Worm (Caenorhabditis elegans): Measurements from ENCODE around the gene nonu-1.

nonu-1 gene

DNA sequence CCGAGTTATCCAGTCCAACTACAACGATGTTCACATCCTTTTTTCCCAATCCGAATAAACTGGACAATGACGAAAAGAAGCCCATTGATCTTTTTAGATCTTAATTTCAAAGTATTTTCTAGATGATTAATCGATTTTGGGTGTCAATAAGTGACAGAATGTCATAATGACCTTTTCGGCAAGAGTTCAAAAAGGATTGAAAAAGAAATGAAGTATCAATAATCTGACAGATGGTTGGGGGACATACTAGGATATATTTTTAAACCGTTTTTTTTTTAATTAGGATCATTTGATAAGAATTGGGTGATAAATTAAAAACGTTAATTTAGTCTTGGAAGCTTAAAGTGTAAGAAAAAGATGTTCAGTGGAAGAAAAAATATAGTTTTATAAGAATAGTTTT, 35.0 kb downstream of the nonu-1 start, which contains the start of gene arl-6:
Gene arl-6, minus strand, starts transcription at position 101 of the 400 bp plus-strand sequence.
- TF ChIP-seq unc-62 (GFP tag; optimal IDR thresholded peaks at IDR 0.05), result no peak

DNA sequence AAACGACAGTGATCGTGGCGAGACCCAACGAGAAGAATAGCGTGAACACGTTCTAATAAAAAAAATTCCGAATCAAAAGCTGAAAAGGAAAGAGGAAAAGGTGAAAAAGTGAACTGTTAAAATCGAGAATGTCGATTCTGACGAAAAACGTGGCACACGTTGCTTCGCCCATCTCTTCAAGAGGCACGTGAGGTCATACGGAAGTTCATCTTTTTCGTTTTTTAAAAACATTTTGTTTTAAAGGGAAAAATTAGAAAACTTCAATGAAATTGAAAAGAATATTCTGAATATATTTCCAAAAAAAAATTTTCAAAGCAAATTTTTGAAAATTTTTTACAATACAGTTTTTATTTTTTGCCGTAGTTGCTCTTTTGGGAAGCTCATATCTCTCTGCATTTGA, 38.5 kb downstream of the nonu-1 start, which contains the start of gene C38D4.7:
Gene C38D4.7, minus strand, starts transcription at position 101 of the 400 bp plus-strand sequence.
- TF ChIP-seq unc-62 (GFP tag; optimal IDR thresholded peaks at IDR 0.05), result no peak

ce11 chrIII:4809526-4810153, 40.1 kb downstream of the nonu-1 start, which contains the start of gene pal-1:
Gene pal-1, minus strand, starts transcription at chrIII:4809576.
- no peak for TF ChIP-seq unc-62 (GFP tag; optimal IDR thresholded peaks at IDR 0.05)

DNA sequence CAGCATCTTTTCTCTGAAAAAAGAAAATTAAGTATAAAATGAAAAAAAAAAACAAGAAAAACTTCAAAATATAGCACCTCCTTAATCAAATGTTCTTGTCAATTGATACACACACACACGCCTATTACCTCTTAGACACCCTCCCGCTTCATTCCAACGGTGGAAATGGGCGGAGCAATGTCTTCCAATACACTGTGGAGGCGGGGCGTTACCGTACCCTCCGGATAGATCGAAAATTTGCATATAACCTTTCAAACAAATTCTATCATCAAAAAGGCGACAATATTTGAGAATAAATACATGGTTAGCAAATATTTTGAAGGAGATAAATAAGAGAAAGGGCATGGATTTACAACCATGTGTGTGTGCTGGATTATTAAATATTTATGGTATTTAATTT, 41.6 kb downstream of the nonu-1 start:
- no peak for TF ChIP-seq unc-62 (GFP tag; optimal IDR thresholded peaks at IDR 0.05)

DNA sequence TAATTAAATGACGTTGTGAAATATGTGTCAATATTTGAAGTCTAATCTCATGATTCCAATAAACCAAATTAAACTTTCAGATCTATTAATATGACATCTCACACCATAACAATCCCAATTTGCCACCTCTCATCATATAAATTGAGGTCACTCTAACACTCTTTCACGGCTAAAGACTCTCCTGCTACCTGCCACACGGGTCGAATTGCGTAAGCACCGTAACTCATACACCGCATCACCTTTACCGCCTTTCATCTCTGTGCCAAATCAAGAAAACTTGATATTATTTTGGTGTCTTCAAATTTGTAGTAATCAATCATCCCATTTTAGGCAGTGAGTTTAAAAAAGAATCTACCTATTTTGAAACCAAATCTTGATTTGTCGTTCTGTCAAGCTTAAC, 43.4 kb downstream of the nonu-1 start:
- TF ChIP-seq unc-62 (GFP tag; optimal IDR thresholded peaks at IDR 0.05), result no peak

- no peak for TF ChIP-seq unc-62 (GFP tag; optimal IDR thresholded peaks at IDR 0.05)
Measured at ce11 chrIII:4802707-4803106, 47.0 kb downstream of the nonu-1 start, which contains the start of gene metl-5. Gene metl-5, plus strand, starts transcription at chrIII:4803007.

Data from whole organism, dauer.